Fruit fly (Drosophila melanogaster) Kc167 (cell line): Measurements from ENCODE around the gene IRSp53.

Experiments
- Myc ChIP-seq: fragments of >200 bp; optimal IDR thresholded peaks from 2 replicates; lab custom pipeline; 2017; ENCODE audit warnings: missing external identifiers
- Sin3A ChIP-seq: fragments of >200 bp; optimal IDR thresholded peaks from 2 replicates; lab custom pipeline; 2018; ENCODE audit warnings: missing external identifiers
- h ChIP-seq: fragments of >200 bp; optimal IDR thresholded peaks from 3 replicates; lab custom pipeline; 2018; ENCODE audit warnings: missing external identifiers
- insv ChIP-seq: fragments of >200 bp; optimal IDR thresholded peaks from 3 replicates; lab custom pipeline; 2018; ENCODE audit warnings: missing external identifiers
- psq ChIP-seq: fragments of >200 bp; optimal IDR thresholded peaks from 2 replicates; lab custom pipeline; 2017; ENCODE audit warnings: missing external identifiers
- ttk ChIP-seq: sonication (Bioruptor generic); optimal IDR thresholded peaks from 2 replicates; lab custom pipeline; 2017; ENCODE audit warnings: missing external identifiers

Gene IRSp53

DNA sequence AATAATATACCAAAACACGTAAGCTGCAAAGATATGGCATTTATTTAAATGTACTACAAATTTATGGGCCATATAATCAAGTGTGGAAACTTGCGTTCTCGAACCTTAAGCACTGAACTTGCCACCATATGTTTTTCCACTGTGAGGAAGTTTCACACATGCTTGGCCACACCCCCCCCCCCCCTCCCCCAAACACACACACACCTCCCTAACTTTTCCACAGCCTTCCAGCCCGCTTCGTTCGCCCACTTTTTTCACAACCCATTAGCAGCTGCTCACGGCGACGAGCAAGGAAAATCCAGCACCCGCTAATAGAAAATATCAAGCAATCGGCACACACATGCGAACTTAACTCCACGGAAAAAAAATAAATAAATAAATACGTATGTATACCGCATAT lies 59.4 kb downstream of the IRSp53 start:
- TF ChIP-seq ttk (lab: Kevin White, UChicago) = no peak
- no peak for TF ChIP-seq insv (lab: Kevin White, UChicago)
- TF ChIP-seq Myc (lab: Kevin White, UChicago) = no peak
- TF ChIP-seq Sin3A = no peak
- no peak for TF ChIP-seq h (lab: Kevin White, UChicago)
- TF ChIP-seq psq (lab: Kevin White, UChicago) = no peak

DNA sequence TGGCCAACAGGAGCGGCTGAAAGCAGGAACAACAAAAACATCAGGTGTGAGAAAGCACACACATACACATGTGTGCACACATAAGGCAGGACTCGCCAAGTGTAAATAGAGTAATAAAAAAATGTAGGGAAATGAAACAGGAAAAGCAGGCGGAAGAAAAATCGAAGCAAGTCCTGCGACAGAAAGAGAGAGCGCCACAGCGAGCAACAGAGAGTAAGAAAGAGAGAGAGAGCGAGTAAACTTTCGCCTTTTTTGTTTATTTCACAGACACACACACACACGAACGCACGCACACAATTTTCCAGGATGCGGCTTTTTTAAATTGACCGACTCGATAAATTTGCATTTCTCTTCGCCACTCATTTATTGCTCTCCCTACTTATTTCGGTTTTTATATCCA lies 61.0 kb downstream of the IRSp53 start:
- TF ChIP-seq insv (lab: Kevin White, UChicago) (no peak), psq (lab: Kevin White, UChicago) (no peak), h (lab: Kevin White, UChicago) (no peak)

DNA sequence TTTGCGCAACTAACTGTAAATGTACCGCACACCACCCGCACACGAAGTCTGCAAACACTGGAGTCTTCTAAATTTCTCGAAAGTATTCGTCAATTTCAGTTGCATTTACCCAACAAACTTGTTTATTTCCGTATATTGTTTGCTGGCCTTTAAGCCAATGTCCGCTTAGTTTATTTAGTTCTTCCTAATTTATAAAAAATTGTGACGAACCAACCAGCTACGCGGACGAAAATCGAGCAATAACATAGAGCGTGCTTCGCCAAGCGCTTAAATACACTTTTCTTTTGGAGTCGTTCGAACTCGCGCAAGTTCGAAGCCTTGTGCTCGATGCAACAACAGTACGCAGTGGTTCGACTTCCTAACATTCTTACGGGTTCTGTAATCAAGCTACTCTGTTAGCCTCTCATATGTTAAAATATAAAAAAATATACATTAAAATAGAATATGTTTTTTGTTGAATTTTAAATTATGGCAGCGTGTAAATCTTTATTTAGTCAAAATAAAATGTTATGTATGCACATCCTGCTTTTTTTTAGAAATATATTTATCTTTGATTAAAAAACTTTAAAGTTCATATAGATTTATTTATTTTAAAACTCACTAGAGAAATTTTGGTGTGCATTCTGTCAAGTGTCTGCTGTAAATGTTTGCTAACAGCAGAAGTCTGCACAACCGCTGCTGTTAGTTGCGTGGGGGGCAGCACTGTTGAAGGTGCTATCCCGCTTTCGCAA lies 61.6 kb downstream of the IRSp53 start, which contains the start of gene GlcAT-P:
Gene GlcAT-P (minus strand): TSS at position 246 of the 731 bp plus-strand sequence.
- TF ChIP-seq Sin3A (no peak), ttk (lab: Kevin White, UChicago) (no peak), Myc (lab: Kevin White, UChicago) (no peak), psq (lab: Kevin White, UChicago) (no peak), h (lab: Kevin White, UChicago) (no peak)

DNA sequence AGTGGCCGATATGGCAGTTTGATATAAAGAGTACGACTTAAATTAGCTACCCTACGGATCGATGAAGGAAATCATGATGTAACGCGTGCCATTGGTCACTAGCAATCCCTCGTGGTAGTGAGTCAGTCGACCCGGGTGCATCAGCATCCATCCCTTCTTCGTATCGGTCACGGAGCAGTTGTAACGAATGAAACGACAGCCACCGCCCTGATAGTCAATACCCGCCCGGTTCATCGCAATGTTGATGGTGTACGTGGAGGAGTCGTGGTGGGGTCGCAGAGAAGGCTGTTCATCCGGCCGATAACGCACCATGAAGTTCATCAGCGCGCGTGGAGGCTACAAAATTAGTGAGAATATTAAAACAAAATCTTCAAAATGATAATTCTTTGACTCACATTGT lies 62.5 kb downstream of the IRSp53 start:
- TF ChIP-seq Myc (lab: Kevin White, UChicago) = no peak
- no peak for TF ChIP-seq h (lab: Kevin White, UChicago)
- no peak for TF ChIP-seq insv (lab: Kevin White, UChicago)

DNA sequence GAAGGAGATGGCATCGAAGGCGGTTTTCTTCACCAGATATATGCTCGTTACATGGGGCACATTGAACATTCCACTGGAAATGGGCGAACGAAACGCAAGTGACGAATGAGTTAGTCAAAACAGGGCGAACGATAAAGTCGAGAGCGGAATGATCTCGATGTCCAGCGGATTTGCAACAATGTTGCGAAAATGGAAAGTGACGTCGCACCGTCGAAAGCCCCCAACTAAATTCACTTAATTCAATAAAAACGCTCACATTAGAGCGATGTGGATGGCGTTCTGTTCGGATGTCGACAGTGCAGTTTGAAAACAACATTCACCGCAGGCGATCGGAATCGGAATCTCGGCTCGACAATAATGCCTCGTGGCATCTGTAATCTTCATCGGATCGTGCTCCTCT lies 63.5 kb downstream of the IRSp53 start, which contains the start of gene CG7607:
Gene CG7607 (plus strand): TSS at position 301 of the 400 bp plus-strand sequence.
- TF ChIP-seq psq (lab: Kevin White, UChicago) = no peak
- no peak for TF ChIP-seq h (lab: Kevin White, UChicago)
- TF ChIP-seq Sin3A = no peak
- no peak for TF ChIP-seq insv (lab: Kevin White, UChicago)
- no peak for TF ChIP-seq ttk (lab: Kevin White, UChicago)
- no peak for TF ChIP-seq Myc (lab: Kevin White, UChicago)

DNA sequence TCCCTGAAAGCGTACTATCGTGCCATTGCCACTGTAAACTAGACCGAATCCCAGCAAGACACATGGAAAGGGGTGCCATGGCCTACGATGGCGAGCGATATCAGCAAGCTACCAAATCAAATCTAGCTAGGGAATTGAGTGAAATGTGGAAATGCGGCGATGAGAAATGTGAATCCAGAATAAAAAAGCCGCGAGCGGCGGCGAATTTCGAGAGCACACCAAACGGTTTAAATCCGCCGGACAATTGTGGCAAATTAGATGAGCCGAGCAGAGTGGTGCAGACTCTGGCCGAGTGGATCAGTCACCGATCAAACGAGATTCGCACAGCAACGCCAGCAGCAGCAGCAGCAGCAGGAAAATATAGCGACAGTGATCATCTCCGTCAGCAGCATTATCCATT lies 65.2 kb downstream of the IRSp53 start, which contains the start of gene nkt:
Gene nkt (plus strand): TSS at position 301 of the 400 bp plus-strand sequence.
- TF ChIP-seq Sin3A = no peak
- TF ChIP-seq Myc (lab: Kevin White, UChicago) = no peak
- no peak for TF ChIP-seq h (lab: Kevin White, UChicago)
- no peak for TF ChIP-seq insv (lab: Kevin White, UChicago)
- TF ChIP-seq psq (lab: Kevin White, UChicago) = no peak
- no peak for TF ChIP-seq ttk (lab: Kevin White, UChicago)

DNA sequence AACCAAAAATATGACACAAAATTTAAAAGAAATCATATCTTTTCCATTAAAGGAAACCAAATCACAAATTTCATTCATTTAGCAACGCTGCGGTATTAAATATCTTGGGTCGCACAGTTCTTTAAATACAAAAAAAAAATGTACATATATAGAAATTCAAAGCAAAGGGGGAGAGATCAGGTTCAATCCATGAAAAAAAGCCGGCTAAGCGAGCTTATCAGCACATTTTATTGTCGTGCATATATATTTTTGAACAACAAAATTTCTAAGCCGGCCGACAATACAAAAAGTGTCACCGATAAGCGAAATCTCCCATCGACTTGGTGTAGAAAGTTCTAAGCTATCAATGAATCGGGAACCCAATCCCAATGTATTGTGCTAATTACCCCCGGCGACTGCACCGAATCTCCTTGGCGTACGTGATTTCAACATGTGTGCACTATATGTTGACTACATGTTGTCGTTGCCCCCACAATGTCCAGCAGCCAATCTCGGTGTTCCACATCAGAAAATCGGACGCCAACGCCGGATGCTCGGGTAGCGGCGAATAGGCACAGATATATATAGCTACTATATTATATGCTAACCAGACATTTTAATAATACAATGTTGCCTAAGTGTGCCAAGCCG lies 68.1 kb downstream of the IRSp53 start:
- TF ChIP-seq Myc (lab: Kevin White, UChicago) (no peak), insv (lab: Kevin White, UChicago) (no peak), psq (lab: Kevin White, UChicago) (no peak), ttk (lab: Kevin White, UChicago) (no peak), h (lab: Kevin White, UChicago) (no peak), Sin3A (no peak)

DNA sequence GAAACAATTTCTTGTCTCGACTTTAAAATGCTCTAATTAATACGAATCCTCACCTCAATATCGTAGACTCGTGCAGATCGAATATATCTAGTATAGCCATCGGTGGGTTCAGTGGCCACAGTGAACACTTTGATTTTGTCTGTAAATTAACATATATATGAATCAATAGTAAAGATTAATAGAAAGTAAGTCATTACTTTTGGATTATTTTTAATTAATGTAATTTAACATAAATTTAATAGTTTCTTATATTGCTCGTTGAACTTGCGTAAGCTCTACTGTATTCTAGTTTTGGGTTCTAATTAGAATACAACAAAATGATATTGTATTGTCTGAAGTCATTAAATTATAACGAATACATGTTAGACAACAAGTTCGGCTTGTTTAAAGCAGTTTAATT lies 69.0 kb downstream of the IRSp53 start:
- TF ChIP-seq Myc (lab: Kevin White, UChicago) (no peak), insv (lab: Kevin White, UChicago) (no peak), ttk (lab: Kevin White, UChicago) (no peak)

DNA sequence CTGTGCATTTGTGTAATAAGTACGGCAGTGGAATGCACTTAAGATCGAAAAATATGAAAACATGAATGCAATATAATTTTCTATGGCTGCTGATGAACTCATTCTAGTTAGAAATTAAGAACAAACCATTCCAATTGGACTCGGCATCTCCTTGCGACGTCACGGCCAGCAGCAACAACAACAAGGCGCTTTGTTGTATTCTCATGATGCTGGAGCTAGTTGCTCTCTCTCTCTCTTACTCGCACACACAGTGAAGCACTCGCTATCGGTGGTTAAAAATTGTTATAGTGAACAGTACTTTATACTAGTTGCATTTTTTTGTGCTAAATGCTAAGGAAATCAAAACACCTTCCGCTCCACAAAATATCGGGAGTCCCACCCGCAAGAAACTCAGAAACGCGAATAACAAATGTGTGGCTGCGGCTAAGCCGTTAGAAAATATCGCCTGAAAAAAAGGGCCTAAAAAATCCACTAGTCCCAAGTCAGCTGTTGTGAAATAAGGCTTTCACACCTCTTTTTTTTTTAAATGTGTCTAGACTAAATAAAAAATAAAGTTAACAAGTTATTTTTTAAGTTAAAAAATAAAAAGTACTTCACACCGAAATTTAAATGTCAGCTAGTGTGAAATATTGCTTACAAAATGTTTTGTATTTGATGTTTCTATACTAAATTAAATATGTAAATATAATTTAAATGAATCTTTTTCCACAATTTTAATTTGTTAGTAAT lies 69.9 kb downstream of the IRSp53 start, which contains the start of gene Plod:
Gene Plod (minus strand): TSS at position 409 of the 729 bp plus-strand sequence.
- TF ChIP-seq Sin3A = no peak
- no peak for TF ChIP-seq h (lab: Kevin White, UChicago)
- no peak for TF ChIP-seq insv (lab: Kevin White, UChicago)
- TF ChIP-seq Myc (lab: Kevin White, UChicago) = no peak

DNA sequence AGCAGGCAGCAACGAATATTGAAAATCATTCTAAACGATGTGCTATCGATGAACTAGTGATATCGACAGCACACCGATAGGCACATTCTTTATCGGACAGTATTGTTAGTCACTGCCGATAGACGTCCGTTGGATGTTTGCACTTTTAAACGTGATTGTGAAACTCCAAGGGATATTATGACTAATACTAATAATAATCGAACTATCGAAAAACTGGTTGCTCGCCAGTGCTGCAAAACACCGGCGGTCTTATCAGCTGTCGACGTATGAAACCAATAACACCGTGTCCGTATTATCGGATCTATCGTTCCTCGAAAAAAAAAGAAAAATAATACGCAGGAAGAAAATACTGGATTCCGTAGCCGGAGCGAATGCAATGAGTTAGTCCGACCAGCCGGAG lies 74.7 kb downstream of the IRSp53 start, which contains the start of the genes Ube3a and CG7600:
Gene Ube3a (minus strand): TSS at position 67 of the 400 bp plus-strand sequence.
Gene CG7600 (plus strand): TSS at position 270 of the 400 bp plus-strand sequence.
- TF ChIP-seq h (lab: Kevin White, UChicago) (no peak), ttk (lab: Kevin White, UChicago) (no peak), Sin3A (no peak), Myc (lab: Kevin White, UChicago) (no peak), psq (lab: Kevin White, UChicago) (no peak)
